Worm (Caenorhabditis elegans) whole organism, midembryonic: ENCODE measurements around the gene scl-7.

Source experiments
- T22C8.4 ChIP-seq: fragments of 200-800 bp; sonication (Bioruptor generic); IDR thresholded peaks from 2 replicates; pipeline ENCODE4 v1.3.6; 2022; ENCODE audit warnings: missing genetic modification characterization, missing compliant biosample characterization
- cog-1 ChIP-seq: sonication (generic microtip); optimal IDR thresholded peaks from 2 replicates; lab custom pipeline; 2016; ENCODE audit warnings: missing genetic modification characterization, missing compliant biosample characterization
- flt-1 ChIP-seq: fragments of 200-800 bp; sonication (Bioruptor generic); IDR thresholded peaks from 2 replicates; pipeline ENCODE4 v1.3.6; 2022; ENCODE audit warnings: missing genetic modification characterization, missing compliant biosample characterization
- klf-2 ChIP-seq: fragments of 200-800 bp; sonication (Bioruptor generic); conservative IDR thresholded peaks from 2 replicates; pipeline ENCODE4 v1.3.6; 2022; ENCODE audit warnings: missing genetic modification reagents, missing genetic modification characterization, missing compliant biosample characterization
- med-1 ChIP-seq: sonication (generic microtip); optimal IDR thresholded peaks from 2 replicates; lab custom pipeline; 2017; ENCODE audit warnings: missing genetic modification characterization, mild to moderate bottlenecking, missing compliant biosample characterization, antibody characterized with exemption, missing genetic modification reagents; ENCODE audit not compliant: insufficient read depth
- tab-1 ChIP-seq: fragments of 200-800 bp; sonication (Bioruptor generic); IDR thresholded peaks from 2 replicates; pipeline ENCODE4 v1.3.6; 2022; ENCODE audit warnings: missing genetic modification characterization, missing compliant biosample characterization
- ztf-29 ChIP-seq: fragments of 200-800 bp; sonication (Bioruptor generic); IDR thresholded peaks from 2 replicates; pipeline ENCODE4 v1.3.6; 2022; ENCODE audit warnings: missing genetic modification reagents, missing genetic modification characterization, missing compliant biosample characterization

ce11 chrIV:13110876-13111275 lies 40.6 kb downstream of the scl-7 start:
- TF ChIP-seq klf-2 (GFP tag; lab: Robert Waterston, UW), result no peak
- TF ChIP-seq flt-1 (GFP tag; lab: Robert Waterston, UW), result no peak
- no peak for TF ChIP-seq ztf-29 (GFP tag; lab: Robert Waterston, UW)
- TF ChIP-seq tab-1 (GFP tag; lab: Robert Waterston, UW), result no peak
- TF ChIP-seq T22C8.4 (GFP tag; lab: Robert Waterston, UW), result no peak
- TF ChIP-seq med-1, result no peak
- TF ChIP-seq cog-1 (tag; lab: Kevin White, UChicago), result no peak
